Worm (Caenorhabditis elegans) whole organism, young adult: ENCODE measurements around the gene C09G12.5.

Source experiments
- F22D6.2 ChIP-seq: sonication (generic microtip); optimal IDR thresholded peaks from 2 replicates; lab custom pipeline; 2016; ENCODE audit warnings: mild to moderate bottlenecking, missing genetic modification characterization, missing compliant biosample characterization
- F37B4.10 ChIP-seq: fragments of 200-800 bp; sonication (Bioruptor generic); IDR thresholded peaks from 2 replicates; pipeline ENCODE4 v1.3.6; 2022; ENCODE audit warnings: missing genetic modification characterization, missing compliant biosample characterization
- F55B11.4 ChIP-seq: sonication (generic microtip); optimal IDR thresholded peaks from 2 replicates; lab custom pipeline; 2016; ENCODE audit warnings: missing compliant biosample characterization, missing genetic modification characterization, borderline replicate concordance; ENCODE audit not compliant: insufficient read depth
- K11D2.4 ChIP-seq: fragments of 200-800 bp; sonication (Bioruptor generic); IDR thresholded peaks from 2 replicates; pipeline ENCODE4 v1.3.6; 2022; ENCODE audit warnings: missing genetic modification reagents, missing genetic modification characterization, missing compliant biosample characterization
- K12H6.12 ChIP-seq: fragments of 200-800 bp; sonication (Bioruptor generic); optimal IDR thresholded peaks from 2 replicates; lab custom pipeline; 2018; ENCODE audit warnings: mild to moderate bottlenecking, missing genetic modification characterization, missing compliant biosample characterization
- Y53G8AR.9 ChIP-seq: fragments of 200-800 bp; sonication (Bioruptor generic); conservative IDR thresholded peaks from 2 replicates; pipeline ENCODE4 v1.3.6; 2022; ENCODE audit warnings: missing genetic modification reagents, missing genetic modification characterization, missing compliant biosample characterization
- Y56A3A.18 ChIP-seq: fragments of 200-800 bp; sonication (Bioruptor generic); IDR thresholded peaks from 2 replicates; pipeline ENCODE4 v1.3.6; 2022; ENCODE audit warnings: missing genetic modification reagents, missing genetic modification characterization, missing compliant biosample characterization
- akir-1 ChIP-seq: fragments of 200-800 bp; sonication (Bioruptor generic); optimal IDR thresholded peaks from 2 replicates; lab custom pipeline; 2018; ENCODE audit warnings: mild to moderate bottlenecking, missing genetic modification characterization, moderate library complexity, missing compliant biosample characterization
- aptf-2 ChIP-seq: fragments of 200-800 bp; sonication (Bioruptor generic); conservative IDR thresholded peaks from 2 replicates; pipeline ENCODE4 v1.3.6; 2022; ENCODE audit warnings: missing genetic modification reagents, missing genetic modification characterization, missing compliant biosample characterization
- bed-1 ChIP-seq: fragments of 200-800 bp; sonication (Bioruptor generic); IDR thresholded peaks from 2 replicates; pipeline ENCODE4 v1.3.6; 2022; ENCODE audit warnings: missing genetic modification reagents, missing genetic modification characterization, missing compliant biosample characterization
- ccch-3 ChIP-seq: fragments of 200-800 bp; sonication (Bioruptor generic); optimal IDR thresholded peaks from 2 replicates; lab custom pipeline; 2018; ENCODE audit warnings: mild to moderate bottlenecking, missing genetic modification characterization, missing compliant biosample characterization
- ceh-40 ChIP-seq: fragments of 200-800 bp; sonication (Bioruptor generic); IDR thresholded peaks from 2 replicates; pipeline ENCODE4 v1.3.6; 2022; ENCODE audit warnings: missing genetic modification characterization, missing compliant biosample characterization
- egl-44 ChIP-seq: fragments of 200-800 bp; sonication (Bioruptor generic); IDR thresholded peaks from 2 replicates; pipeline ENCODE4 v1.3.6; 2022; ENCODE audit warnings: missing genetic modification reagents, missing genetic modification characterization, missing compliant biosample characterization
- gei-17 ChIP-seq: fragments of 200-800 bp; sonication (Bioruptor generic); optimal IDR thresholded peaks from 2 replicates; lab custom pipeline; 2018; ENCODE audit warnings: mild to moderate bottlenecking, missing genetic modification characterization, missing compliant biosample characterization
- hlh-12 ChIP-seq: sonication (generic microtip); optimal IDR thresholded peaks from 2 replicates; lab custom pipeline; 2016; ENCODE audit warnings: missing genetic modification characterization, missing compliant biosample characterization
- lin-26 ChIP-seq: fragments of 200-800 bp; sonication (Bioruptor generic); IDR thresholded peaks from 2 replicates; pipeline ENCODE4 v1.3.6; 2022; ENCODE audit warnings: missing genetic modification reagents, missing genetic modification characterization, missing compliant biosample characterization
- lir-1 ChIP-seq: fragments of 200-800 bp; sonication (Bioruptor generic); conservative IDR thresholded peaks from 2 replicates; pipeline ENCODE4 v1.3.6; 2022; ENCODE audit warnings: missing genetic modification reagents, missing genetic modification characterization, missing compliant biosample characterization
- lsl-1 ChIP-seq: fragments of 200-800 bp; sonication (Bioruptor generic); optimal IDR thresholded peaks from 2 replicates; lab custom pipeline; 2018; ENCODE audit warnings: mild to moderate bottlenecking, missing genetic modification characterization, moderate library complexity, missing compliant biosample characterization
- madf-10 ChIP-seq: sonication (generic microtip); optimal IDR thresholded peaks from 2 replicates; lab custom pipeline; 2016; ENCODE audit warnings: mild to moderate bottlenecking, missing genetic modification characterization, missing compliant biosample characterization
- madf-8 ChIP-seq: fragments of 200-800 bp; sonication (Bioruptor generic); conservative IDR thresholded peaks from 2 replicates; pipeline ENCODE4 v1.3.6; 2022; ENCODE audit warnings: missing genetic modification reagents, missing genetic modification characterization, missing compliant biosample characterization
- mcd-1 ChIP-seq: fragments of 200-800 bp; sonication (Bioruptor generic); IDR thresholded peaks from 2 replicates; pipeline ENCODE4 v1.3.6; 2022; ENCODE audit warnings: missing genetic modification reagents, missing genetic modification characterization, missing compliant biosample characterization
- nfyb-1 ChIP-seq: fragments of 200-800 bp; sonication (Bioruptor generic); IDR thresholded peaks from 2 replicates; pipeline ENCODE4 v1.3.6; 2022; ENCODE audit warnings: missing genetic modification reagents, missing genetic modification characterization, missing compliant biosample characterization
- nhr-80 ChIP-seq: sonication (generic microtip); optimal IDR thresholded peaks from 2 replicates; lab custom pipeline; 2016; ENCODE audit warnings: missing genetic modification characterization, missing compliant biosample characterization
- pha-4 ChIP-seq: fragments of 150-350 bp; sonication (generic microtip); optimal IDR thresholded peaks from 2 replicates; lab custom pipeline; 2014; ENCODE audit warnings: missing biosample characterization, missing genetic modification reagents, missing genetic modification characterization
- rec-8 ChIP-seq, 2 experiments: sonication (generic microtip); optimal IDR thresholded peaks; 2 replicates each; lab custom pipeline; 2016; ENCODE audit warnings: mild to moderate bottlenecking in 2 of 2, missing genetic modification characterization in 2 of 2, missing genetic modification reagents in 2 of 2, missing genotype in 2 of 2, missing biosample characterization in 1 of 2, missing compliant biosample characterization in 1 of 2, moderate library complexity in 1 of 2
- repo-1 ChIP-seq: sonication (generic microtip); optimal IDR thresholded peaks from 2 replicates; lab custom pipeline; 2017; ENCODE audit warnings: mild to moderate bottlenecking, missing genetic modification characterization, missing compliant biosample characterization
- snpc-4 ChIP-seq, 5 experiments: fragments of 150-350 bp in 1 of 5; sonication (generic microtip) in 4 of 5; optimal IDR thresholded peaks; 2 replicates each; lab custom pipeline; 2014 to 2018; ENCODE audit warnings: missing genetic modification characterization in 5 of 5, missing biosample characterization in 3 of 5, antibody characterized with exemption in 2 of 5, mild to moderate bottlenecking in 2 of 5, missing compliant biosample characterization in 2 of 5, missing genotype in 2 of 5, moderate library complexity in 2 of 5, missing genetic modification reagents in 1 of 5
- sptf-2 ChIP-seq: fragments of 200-800 bp; sonication (Bioruptor generic); optimal IDR thresholded peaks from 2 replicates; lab custom pipeline; 2018; ENCODE audit warnings: mild to moderate bottlenecking, missing genetic modification characterization, missing compliant biosample characterization
- tlf-1 ChIP-seq: fragments of 200-800 bp; sonication (Bioruptor generic); optimal IDR thresholded peaks from 2 replicates; lab custom pipeline; 2018; ENCODE audit warnings: mild to moderate bottlenecking, missing genetic modification characterization, missing compliant biosample characterization
- ztf-6 ChIP-seq: fragments of 200-800 bp; sonication (Bioruptor generic); IDR thresholded peaks from 2 replicates; pipeline ENCODE4 v1.3.6; 2022; ENCODE audit warnings: missing genetic modification reagents, missing genetic modification characterization, missing compliant biosample characterization

C09G12.5 gene

DNA sequence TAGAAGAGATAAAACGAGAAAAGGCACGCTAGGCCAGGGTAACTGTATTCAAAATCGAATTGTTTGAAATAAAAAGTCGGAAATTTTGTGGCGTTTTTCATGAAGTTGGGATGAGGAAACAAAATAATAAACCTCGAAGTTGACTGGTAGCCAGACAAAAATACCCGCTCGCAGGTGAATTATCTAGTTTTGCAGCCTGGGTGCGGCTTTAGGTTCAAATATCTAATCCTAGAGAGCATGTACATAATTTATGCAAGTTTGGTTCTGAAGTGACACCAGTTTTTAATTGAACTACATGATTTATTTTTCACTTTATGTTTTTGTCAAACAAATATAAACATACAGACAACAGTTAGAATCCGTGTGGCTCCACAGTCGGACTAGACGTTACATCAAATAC, 2.6 kb downstream of the C09G12.5 start, which contains the start of gene srz-37 (continued):
- TF ChIP-seq tlf-1 (GFP tag; lab: Kevin White, UChicago), result no peak
- TF ChIP-seq mcd-1 (GFP tag; lab: Robert Waterston, UW), result no peak
- TF ChIP-seq, all 124 proteins: peak for 0

DNA sequence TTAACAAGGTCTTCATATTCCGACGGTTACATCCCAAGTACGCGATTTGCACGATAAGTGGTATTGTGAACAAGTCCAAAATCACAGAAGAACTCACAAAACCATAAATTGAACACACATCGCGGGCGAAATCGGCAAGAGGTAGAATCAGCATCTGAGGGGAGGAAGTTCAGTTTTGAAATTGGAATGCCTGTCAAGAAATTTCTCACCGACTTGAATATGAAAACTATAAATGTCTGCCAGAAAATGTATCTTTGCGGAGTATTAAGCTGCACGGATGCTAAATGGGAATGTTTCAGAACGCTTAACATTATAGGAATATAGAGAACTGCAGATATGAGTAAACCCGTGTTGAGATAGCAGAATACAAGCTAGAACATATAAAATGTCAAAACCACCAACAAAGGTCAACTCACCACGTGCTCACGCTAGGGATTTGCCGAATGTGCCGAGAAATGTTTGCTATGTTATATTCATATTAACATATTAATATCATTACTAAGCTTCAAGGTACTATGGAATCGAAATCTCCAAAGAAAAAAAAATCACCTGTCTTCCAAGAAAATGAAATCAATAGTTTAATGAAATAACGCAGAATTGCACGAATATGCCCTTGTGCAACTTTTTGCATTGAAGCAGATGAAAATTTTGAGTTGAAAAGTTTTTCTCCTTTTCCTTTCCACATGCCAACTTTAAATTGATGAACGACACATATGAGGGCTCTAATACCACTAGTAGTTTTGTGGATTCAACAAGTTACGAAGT, 3.2 kb downstream of the C09G12.5 start, which contains the start of gene srz-82:
Gene srz-82, plus strand, starts transcription at position 701 of the 765 bp plus-strand sequence.
- TF ChIP-seq ztf-6 (no peak), ccch-3 (no peak), lsl-1 (GFP tag; lab: Kevin White, UChicago) (no peak), nfyb-1 (GFP tag; lab: Robert Waterston, UW) (no peak), snpc-4 (GFP tag; optimal IDR thresholded peaks at IDR 0.05; lab: Kevin White, UChicago) (no peak), snpc-4 (tag; optimal IDR thresholded peaks at IDR 0.05; lab: Kevin White, UChicago) (no peak), lin-26 (GFP tag; lab: Robert Waterston, UW) (no peak)
- TF ChIP-seq, all 124 proteins: peak for 0

DNA sequence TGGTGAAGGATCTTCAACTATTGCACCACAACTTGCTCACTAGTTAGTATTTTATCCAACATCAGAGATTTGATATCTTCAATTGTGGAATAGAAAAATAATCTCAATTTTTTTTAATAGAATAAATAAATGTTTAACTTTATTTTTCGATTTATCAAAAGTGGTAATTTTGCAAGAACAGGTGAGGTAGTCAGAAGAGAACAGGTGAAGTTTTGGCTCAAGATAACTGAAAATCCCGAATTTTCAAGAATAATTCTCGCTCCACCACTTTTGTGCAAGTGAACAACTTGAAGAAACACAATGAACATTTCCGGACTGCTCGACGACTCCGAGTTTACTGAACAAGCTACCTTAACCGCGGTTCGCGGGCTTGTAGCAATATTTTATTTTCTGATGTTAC, 12.3 kb downstream of the C09G12.5 start, which contains the start of gene srz-78:
Gene srz-78, plus strand, starts transcription at position 301 of the 400 bp plus-strand sequence.
- TF ChIP-seq madf-8 (GFP tag; lab: Robert Waterston, UW) (no peak), sptf-2 (no peak), rec-8 (tag; optimal IDR thresholded peaks at IDR 0.05; lab: Kevin White, UChicago) (no peak), F22D6.2 (tag; lab: Kevin White, UChicago) (no peak), hlh-12 (tag; lab: Kevin White, UChicago) (no peak), aptf-2 (GFP tag; lab: Robert Waterston, UW) (no peak), gei-17 (GFP tag; lab: Kevin White, UChicago) (no peak), lin-26 (GFP tag; lab: Robert Waterston, UW) (no peak), Y56A3A.18 (GFP tag; lab: Robert Waterston, UW) (no peak), K12H6.12 (tag; lab: Kevin White, UChicago) (no peak), egl-44 (GFP tag; lab: Robert Waterston, UW) (no peak), F37B4.10 (GFP tag; lab: Robert Waterston, UW) (no peak), F55B11.4 (tag; lab: Kevin White, UChicago) (no peak), Y53G8AR.9 (GFP tag; lab: Robert Waterston, UW) (no peak), repo-1 (tag; lab: Kevin White, UChicago) (no peak)

DNA sequence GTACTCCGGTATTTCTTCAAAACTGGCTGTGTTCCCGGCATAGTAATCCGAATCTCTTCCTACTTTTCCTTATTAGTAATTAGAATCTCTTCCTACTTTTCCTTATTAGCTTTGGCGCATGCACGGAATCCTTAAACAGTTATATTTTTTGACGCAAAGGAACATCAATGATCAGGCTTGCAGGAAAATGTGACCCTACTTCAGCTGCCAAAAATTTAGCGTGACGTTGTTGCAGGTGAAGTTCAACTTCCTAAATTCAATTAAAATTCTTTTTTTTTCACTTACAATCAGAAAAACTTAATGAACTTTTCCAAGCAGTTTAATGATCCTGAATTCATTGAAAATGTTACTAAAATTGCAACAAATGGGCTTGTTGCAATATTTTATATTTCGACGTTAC, 14.2 kb downstream of the C09G12.5 start, which contains the start of gene srz-79:
Gene srz-79, plus strand, starts transcription at position 301 of the 400 bp plus-strand sequence.
- no peak for TF ChIP-seq madf-10
- TF ChIP-seq lir-1 (GFP tag; lab: Robert Waterston, UW), result no peak
- TF ChIP-seq bed-1 (GFP tag; lab: Robert Waterston, UW), result no peak
- no peak for TF ChIP-seq pha-4
- no peak for TF ChIP-seq ceh-40
- TF ChIP-seq madf-8 (GFP tag; lab: Robert Waterston, UW), result no peak
- TF ChIP-seq nhr-80, result no peak
- TF ChIP-seq K11D2.4 (GFP tag; lab: Robert Waterston, UW), result no peak
- TF ChIP-seq F55B11.4 (tag; lab: Kevin White, UChicago), result no peak
- TF ChIP-seq F37B4.10 (GFP tag; lab: Robert Waterston, UW), result no peak
- TF ChIP-seq akir-1, result no peak
